Worm (Caenorhabditis elegans) whole organism, early embryonic: ENCODE data around the gene srh-60.

Experiments used
- B0310.2 ChIP-seq: sonication (generic microtip); optimal IDR thresholded peaks from 2 replicates; lab custom pipeline; 2016; ENCODE audit warnings: mild to moderate bottlenecking, missing genetic modification characterization, missing compliant biosample characterization
- F13C5.2 ChIP-seq: sonication (generic microtip); optimal IDR thresholded peaks from 2 replicates; lab custom pipeline; 2017; ENCODE audit warnings: mild to moderate bottlenecking, missing genetic modification characterization, inconsistent platforms, missing compliant biosample characterization
- aly-1 ChIP-seq: sonication (generic microtip); optimal IDR thresholded peaks from 2 replicates; lab custom pipeline; 2016; ENCODE audit warnings: missing genetic modification characterization, missing compliant biosample characterization
- ama-1 ChIP-seq: fragments of 150-350 bp; optimal IDR thresholded peaks from 2 replicates; lab custom pipeline; 2014
- ceh-13 ChIP-seq: fragments of 200-800 bp; sonication (Bioruptor generic); optimal IDR thresholded peaks from 2 replicates; lab custom pipeline; 2018; ENCODE audit warnings: mild to moderate bottlenecking, missing genetic modification characterization, missing compliant biosample characterization
- ceh-36 ChIP-seq: sonication (generic microtip); optimal IDR thresholded peaks from 2 replicates; lab custom pipeline; 2016; ENCODE audit warnings: missing genetic modification characterization, inconsistent platforms, missing compliant biosample characterization
- ets-7 ChIP-seq: sonication (generic microtip); optimal IDR thresholded peaks from 2 replicates; lab custom pipeline; 2016; ENCODE audit warnings: missing genotype, missing genetic modification characterization, missing compliant biosample characterization
- flt-1 ChIP-seq: fragments of 200-800 bp; sonication (Bioruptor generic); IDR thresholded peaks from 2 replicates; pipeline ENCODE4 v1.3.6; 2022; ENCODE audit warnings: missing genetic modification characterization, missing compliant biosample characterization
- hmbx-1 ChIP-seq: sonication (generic microtip); optimal IDR thresholded peaks from 2 replicates; lab custom pipeline; 2016; ENCODE audit warnings: mild to moderate bottlenecking, missing genetic modification characterization, missing compliant biosample characterization
- hmg-4 ChIP-seq: fragments of 200-800 bp; sonication (Bioruptor generic); optimal IDR thresholded peaks from 2 replicates; lab custom pipeline; 2018; ENCODE audit warnings: mild to moderate bottlenecking, missing genetic modification characterization, missing compliant biosample characterization
- hnd-1 ChIP-seq: sonication (generic microtip); optimal IDR thresholded peaks from 2 replicates; lab custom pipeline; 2016; ENCODE audit warnings: missing genetic modification characterization, missing compliant biosample characterization
- pes-1 ChIP-seq: fragments of 200-800 bp; sonication (Bioruptor generic); IDR thresholded peaks from 2 replicates; pipeline ENCODE4 v1.3.6; 2022; ENCODE audit warnings: missing genetic modification reagents, missing genetic modification characterization, missing compliant biosample characterization
- scrt-1 ChIP-seq: fragments of 200-800 bp; sonication (Bioruptor generic); IDR thresholded peaks from 2 replicates; pipeline ENCODE4 v1.3.6; 2022; ENCODE audit warnings: missing genetic modification characterization, missing compliant biosample characterization
- sea-1 ChIP-seq: fragments of 200-800 bp; sonication (Bioruptor generic); conservative IDR thresholded peaks from 2 replicates; pipeline ENCODE4 v1.3.6; 2022; ENCODE audit warnings: missing genetic modification characterization, missing compliant biosample characterization
- tbx-11 ChIP-seq: fragments of 200-800 bp; sonication (Bioruptor generic); IDR thresholded peaks from 2 replicates; pipeline ENCODE4 v1.3.6; 2022; ENCODE audit warnings: missing genetic modification characterization, missing compliant biosample characterization
- tbx-37 ChIP-seq: fragments of 200-800 bp; sonication (Bioruptor generic); conservative IDR thresholded peaks from 2 replicates; pipeline ENCODE4 v1.3.6; 2022; ENCODE audit warnings: missing genetic modification reagents, missing genetic modification characterization, missing compliant biosample characterization
- tra-4 ChIP-seq: sonication (generic microtip); optimal IDR thresholded peaks from 2 replicates; lab custom pipeline; 2017; ENCODE audit warnings: missing genetic modification characterization, missing compliant biosample characterization

Gene srh-60

ce11 chrII:3617512-3617911 is 34.0 kb downstream of the srh-60 start, which contains the start of gene F40E12.1:
Gene F40E12.1 (plus strand): TSS chrII:3617812.
- TF ChIP-seq aly-1 (tag; lab: Kevin White, UChicago), result no peak
- TF ChIP-seq hmbx-1 (tag; lab: Kevin White, UChicago), result no peak
- no peak for TF ChIP-seq hnd-1
- no peak for TF ChIP-seq tbx-37 (GFP tag; lab: Robert Waterston, UW)
- TF ChIP-seq ceh-36 (tag; lab: Kevin White, UChicago), result no peak
- no peak for TF ChIP-seq hmg-4
- no peak for TF ChIP-seq ceh-13
- no peak for TF ChIP-seq flt-1 (GFP tag; lab: Robert Waterston, UW)
- TF ChIP-seq F13C5.2 (tag; lab: Kevin White, UChicago), result no peak
- no peak for TF ChIP-seq ets-7 (tag; lab: Kevin White, UChicago)
- TF ChIP-seq pes-1 (GFP tag; lab: Robert Waterston, UW), result no peak
- TF ChIP-seq ama-1 (lab: Kevin White, UChicago), result no peak
- TF ChIP-seq sea-1 (GFP tag; lab: Robert Waterston, UW), result no peak
- no peak for TF ChIP-seq tra-4 (tag; lab: Kevin White, UChicago)
- no peak for TF ChIP-seq scrt-1 (GFP tag; lab: Robert Waterston, UW)

- TF ChIP-seq hmg-4 (no peak), pes-1 (GFP tag; lab: Robert Waterston, UW) (no peak), B0310.2 (tag; lab: Kevin White, UChicago) (no peak), aly-1 (tag; lab: Kevin White, UChicago) (no peak), scrt-1 (GFP tag; lab: Robert Waterston, UW) (no peak), tbx-11 (GFP tag; lab: Robert Waterston, UW) (no peak), tbx-37 (GFP tag; lab: Robert Waterston, UW) (no peak), tra-4 (tag; lab: Kevin White, UChicago) (no peak), ama-1 (lab: Kevin White, UChicago) (no peak), sea-1 (GFP tag; lab: Robert Waterston, UW) (no peak)
Measured at ce11 chrII:3620862-3621261, 37.4 kb downstream of the srh-60 start.

- TF ChIP-seq sea-1 (GFP tag; lab: Robert Waterston, UW), result no peak
- TF ChIP-seq tbx-37 (GFP tag; lab: Robert Waterston, UW), result no peak
- no peak for TF ChIP-seq tbx-11 (GFP tag; lab: Robert Waterston, UW)
- TF ChIP-seq ets-7 (tag; lab: Kevin White, UChicago), result no peak
- no peak for TF ChIP-seq scrt-1 (GFP tag; lab: Robert Waterston, UW)
- TF ChIP-seq F13C5.2 (tag; lab: Kevin White, UChicago), result no peak
- no peak for TF ChIP-seq ceh-13
- no peak for TF ChIP-seq flt-1 (GFP tag; lab: Robert Waterston, UW)
- TF ChIP-seq ceh-36 (tag; lab: Kevin White, UChicago), result no peak
- TF ChIP-seq pes-1 (GFP tag; lab: Robert Waterston, UW), result no peak
- TF ChIP-seq B0310.2 (tag; lab: Kevin White, UChicago), result no peak
- no peak for TF ChIP-seq hmg-4
- TF ChIP-seq aly-1 (tag; lab: Kevin White, UChicago), result no peak
- no peak for TF ChIP-seq tra-4 (tag; lab: Kevin White, UChicago)
- no peak for TF ChIP-seq hmbx-1 (tag; lab: Kevin White, UChicago)
- TF ChIP-seq hnd-1, result no peak
- TF ChIP-seq ama-1 (lab: Kevin White, UChicago), result no peak
Measured at ce11 chrII:3622014-3622413, 38.5 kb downstream of the srh-60 start, which contains the start of gene M151.7. Gene M151.7 (plus strand): TSS chrII:3622314.

- TF ChIP-seq B0310.2 (tag; lab: Kevin White, UChicago) (no peak), ceh-36 (tag; lab: Kevin White, UChicago) (no peak), ama-1 (lab: Kevin White, UChicago) (no peak), flt-1 (GFP tag; lab: Robert Waterston, UW) (no peak), hmg-4 (no peak), tbx-11 (GFP tag; lab: Robert Waterston, UW) (no peak), aly-1 (tag; lab: Kevin White, UChicago) (no peak), sea-1 (GFP tag; lab: Robert Waterston, UW) (no peak), scrt-1 (GFP tag; lab: Robert Waterston, UW) (no peak), pes-1 (GFP tag; lab: Robert Waterston, UW) (no peak), hmbx-1 (tag; lab: Kevin White, UChicago) (no peak)
Measured at ce11 chrII:3626872-3627271, 43.4 kb downstream of the srh-60 start, which contains the start of gene M151.3. Gene M151.3 (plus strand): TSS chrII:3627172.

ce11 chrII:3630810-3631209 is 47.3 kb downstream of the srh-60 start, which contains the start of gene M151.2:
Gene M151.2 (plus strand): TSS chrII:3631110.
- TF ChIP-seq ceh-13 (no peak), flt-1 (GFP tag; lab: Robert Waterston, UW) (no peak), tbx-11 (GFP tag; lab: Robert Waterston, UW) (no peak), pes-1 (GFP tag; lab: Robert Waterston, UW) (no peak), sea-1 (GFP tag; lab: Robert Waterston, UW) (no peak), hmbx-1 (tag; lab: Kevin White, UChicago) (no peak)

ce11 chrII:3634765-3635164 is 51.3 kb downstream of the srh-60 start:
- TF ChIP-seq scrt-1 (GFP tag; lab: Robert Waterston, UW), result no peak
- TF ChIP-seq pes-1 (GFP tag; lab: Robert Waterston, UW), result no peak
- no peak for TF ChIP-seq B0310.2 (tag; lab: Kevin White, UChicago)
- TF ChIP-seq aly-1 (tag; lab: Kevin White, UChicago), result no peak
- TF ChIP-seq ceh-13, result no peak
- TF ChIP-seq ama-1 (lab: Kevin White, UChicago), result no peak
- no peak for TF ChIP-seq F13C5.2 (tag; lab: Kevin White, UChicago)
- no peak for TF ChIP-seq tra-4 (tag; lab: Kevin White, UChicago)
- no peak for TF ChIP-seq tbx-11 (GFP tag; lab: Robert Waterston, UW)
- TF ChIP-seq ceh-36 (tag; lab: Kevin White, UChicago), result no peak
- no peak for TF ChIP-seq ets-7 (tag; lab: Kevin White, UChicago)
- no peak for TF ChIP-seq sea-1 (GFP tag; lab: Robert Waterston, UW)
- no peak for TF ChIP-seq flt-1 (GFP tag; lab: Robert Waterston, UW)
- no peak for TF ChIP-seq tbx-37 (GFP tag; lab: Robert Waterston, UW)
- no peak for TF ChIP-seq hmg-4
- no peak for TF ChIP-seq hmbx-1 (tag; lab: Kevin White, UChicago)
- TF ChIP-seq hnd-1, result no peak
